Fruit fly (Drosophila melanogaster): ENCODE results near the gene kek5.

Gene kek5

DNA sequence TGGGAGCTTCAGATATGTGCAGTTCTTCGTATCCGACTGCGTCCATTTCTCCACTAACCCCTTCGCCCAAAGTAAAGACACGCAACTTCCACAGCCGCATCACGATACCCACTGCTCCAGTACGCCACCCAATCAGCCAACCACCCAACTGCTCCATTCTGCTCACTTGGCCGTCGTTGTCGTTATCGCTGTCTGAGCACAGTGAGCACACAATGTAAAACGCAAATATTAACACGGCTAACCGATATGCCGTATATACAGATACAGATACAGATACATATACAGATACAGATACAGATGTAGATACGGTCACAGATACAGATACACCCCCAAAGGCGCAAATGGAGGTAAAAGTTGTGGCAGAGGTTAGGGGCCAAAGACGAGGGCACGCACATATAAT is 22.5 kb downstream of the kek5 start:
- no peak for TF ChIP-seq noc (tag; optimal IDR thresholded peaks at IDR 0.05)

DNA sequence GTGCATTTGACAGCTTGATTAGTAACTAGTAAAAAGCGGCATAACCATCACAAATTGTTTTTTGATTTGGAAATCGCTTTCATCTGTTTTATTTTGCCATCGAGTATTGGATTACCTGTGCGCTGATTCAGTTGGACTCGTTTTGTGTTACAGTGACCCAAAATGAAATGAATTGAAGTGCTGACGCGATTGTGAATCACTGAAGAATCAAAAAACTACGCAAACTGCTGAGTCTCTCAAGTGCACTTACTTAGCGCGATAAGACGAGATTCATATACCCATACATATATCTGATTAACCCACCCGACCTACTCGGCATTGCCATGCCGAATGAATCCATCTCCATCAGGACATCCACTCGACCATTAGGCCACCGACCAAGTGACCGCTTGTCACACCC is 37.7 kb downstream of the kek5 start:
- TF ChIP-seq noc (tag; optimal IDR thresholded peaks at IDR 0.05), result no peak

DNA sequence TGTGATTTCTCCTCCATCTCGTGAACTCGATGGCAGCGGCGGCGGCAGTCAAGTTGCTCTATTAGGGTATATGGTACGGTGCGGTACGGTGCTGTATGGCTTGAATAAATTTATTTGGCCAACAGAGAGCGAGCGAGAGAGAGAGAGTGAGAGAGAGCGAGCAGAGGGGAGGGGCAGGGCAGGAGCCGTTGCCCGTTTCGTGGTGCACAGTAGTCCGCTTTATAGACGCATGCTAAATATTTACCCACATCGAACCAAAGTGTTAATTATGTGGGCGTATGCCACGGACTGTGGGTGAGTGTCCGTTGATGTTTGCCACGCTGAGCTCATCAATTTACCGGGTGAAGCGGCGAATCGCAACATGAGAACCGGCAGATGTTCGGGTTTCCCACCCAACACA is 43.7 kb downstream of the kek5 start:
- TF ChIP-seq noc (tag; optimal IDR thresholded peaks at IDR 0.05), result no peak

DNA sequence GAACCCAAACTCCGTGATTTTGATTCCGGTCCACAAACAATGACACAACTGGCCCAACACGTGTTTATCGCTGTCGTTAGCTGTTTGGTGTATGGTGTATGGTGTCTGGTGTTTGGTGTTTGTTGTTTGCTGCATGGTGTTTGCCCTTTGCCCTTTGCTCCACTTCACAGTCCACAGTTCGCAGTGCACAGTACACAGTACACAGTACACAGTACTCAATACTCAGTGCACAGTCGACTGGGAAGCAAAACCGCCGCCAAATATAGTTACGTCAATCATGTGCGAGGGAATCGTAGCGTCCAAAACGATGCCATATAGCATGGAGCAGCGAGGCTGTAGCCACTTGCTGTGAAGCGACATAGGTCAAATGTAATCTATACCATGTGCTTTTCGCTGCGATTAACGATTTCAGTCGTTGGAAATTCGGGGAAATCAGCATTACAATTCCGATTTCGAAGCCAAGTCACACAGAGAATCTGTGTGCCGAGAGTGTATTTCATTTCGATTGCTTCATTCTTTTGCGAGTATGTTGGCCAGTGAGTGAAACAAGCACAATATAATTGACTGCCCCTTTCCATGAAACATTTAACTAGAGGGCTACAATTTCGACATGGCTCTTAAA is 46.7 kb downstream of the kek5 start:
- TF ChIP-seq noc (tag; optimal IDR thresholded peaks at IDR 0.05), result no peak

DNA sequence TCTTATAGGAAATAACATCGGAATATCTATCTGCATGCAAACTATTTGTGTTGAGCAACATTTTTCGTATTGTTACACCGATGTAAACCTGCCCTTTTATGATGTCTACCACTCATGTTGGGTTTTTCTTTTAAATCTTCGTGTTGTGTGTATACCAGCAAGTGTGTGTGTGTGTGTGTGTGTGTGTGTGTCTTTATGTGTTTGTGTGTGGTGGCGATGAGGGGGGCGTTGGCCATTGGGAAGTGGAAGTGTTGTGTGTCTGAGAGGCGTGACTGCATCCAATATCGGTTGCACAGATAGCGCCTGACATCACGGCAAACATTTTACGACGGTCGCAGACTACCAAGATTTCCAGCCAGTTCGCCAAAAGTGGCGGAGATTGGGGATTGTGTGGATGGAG is 47.6 kb downstream of the kek5 start:
- no peak for TF ChIP-seq noc (tag; optimal IDR thresholded peaks at IDR 0.05)

DNA sequence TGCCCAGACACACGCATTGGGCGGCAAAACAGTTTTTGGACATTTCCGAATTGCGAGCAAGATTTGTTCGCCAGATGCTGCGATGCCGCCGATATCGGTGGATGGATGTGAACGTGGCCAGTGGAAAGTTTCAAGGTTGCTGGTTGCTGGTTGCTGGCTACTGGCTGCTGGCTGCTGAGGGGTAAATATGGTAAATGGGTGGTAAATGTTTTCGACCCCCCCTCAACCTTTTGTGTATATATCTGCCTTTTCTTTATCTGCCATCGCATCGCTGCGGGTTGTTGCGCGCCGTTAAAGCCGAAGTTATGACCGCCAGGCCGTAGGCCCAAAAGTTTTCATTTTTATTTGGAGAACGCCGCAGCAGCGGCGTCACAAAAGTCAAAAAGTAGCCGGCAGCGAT is 52.5 kb downstream of the kek5 start:
- TF ChIP-seq noc (tag; optimal IDR thresholded peaks at IDR 0.05), result no peak

DNA sequence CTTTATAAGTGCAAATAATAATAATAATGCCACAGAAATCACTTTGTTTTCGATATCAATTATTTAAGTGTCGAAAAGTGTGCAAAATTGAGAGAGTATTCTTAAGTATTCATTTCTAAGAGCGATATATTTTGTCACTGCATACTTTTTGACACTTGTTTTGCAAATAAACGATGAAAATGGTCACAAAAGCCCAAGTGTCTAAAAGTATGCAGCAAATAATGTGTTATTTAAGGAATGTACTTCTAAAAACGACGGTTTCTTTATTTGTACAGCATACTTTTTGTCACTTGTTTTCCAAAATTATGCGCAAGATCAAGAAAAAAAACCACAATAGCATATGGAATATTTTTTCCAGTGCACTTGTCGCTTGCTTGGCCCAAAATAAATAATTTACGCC is 62.2 kb downstream of the kek5 start:
- no peak for TF ChIP-seq noc (tag; optimal IDR thresholded peaks at IDR 0.05)

DNA sequence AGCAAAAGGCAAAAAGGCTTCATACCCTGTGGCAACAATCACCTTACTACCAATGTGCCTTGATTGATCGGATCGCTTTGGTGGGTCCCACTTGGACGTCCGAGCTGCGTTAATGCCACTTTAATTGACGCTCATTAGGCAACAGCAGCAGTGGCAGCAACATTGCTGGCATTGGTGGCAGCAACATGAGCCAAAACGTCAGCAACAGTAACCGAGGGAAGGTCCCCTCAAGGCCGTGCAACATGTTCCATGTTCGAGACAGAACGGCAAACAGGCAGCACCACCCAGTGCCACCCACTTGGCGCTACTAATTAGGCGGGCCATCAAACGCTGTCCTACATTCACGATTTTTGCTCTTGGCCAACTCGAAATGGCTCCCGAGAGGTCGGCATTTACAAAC is 67.3 kb downstream of the kek5 start:
- no peak for TF ChIP-seq noc (tag; optimal IDR thresholded peaks at IDR 0.05)

DNA sequence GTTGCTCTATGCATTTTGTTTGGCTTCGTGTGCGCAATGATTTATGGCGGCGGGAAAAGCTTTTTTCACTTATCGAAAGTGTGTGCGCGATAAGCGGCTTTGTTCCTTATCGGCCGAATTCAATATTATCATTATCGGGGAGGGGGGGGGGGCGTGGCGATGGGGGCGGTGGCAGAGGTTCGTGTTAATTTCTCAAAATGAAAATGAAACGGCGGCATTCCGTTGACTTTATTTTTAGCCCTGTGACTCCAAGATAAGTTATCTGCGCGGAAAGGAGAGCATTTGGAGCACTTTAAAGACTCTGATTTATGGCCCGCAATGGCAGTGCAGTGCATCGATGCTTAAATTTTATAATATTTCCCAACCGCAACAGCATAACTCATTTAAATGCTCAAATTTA is 68.9 kb downstream of the kek5 start:
- TF ChIP-seq noc (tag; optimal IDR thresholded peaks at IDR 0.05), result no peak

DNA sequence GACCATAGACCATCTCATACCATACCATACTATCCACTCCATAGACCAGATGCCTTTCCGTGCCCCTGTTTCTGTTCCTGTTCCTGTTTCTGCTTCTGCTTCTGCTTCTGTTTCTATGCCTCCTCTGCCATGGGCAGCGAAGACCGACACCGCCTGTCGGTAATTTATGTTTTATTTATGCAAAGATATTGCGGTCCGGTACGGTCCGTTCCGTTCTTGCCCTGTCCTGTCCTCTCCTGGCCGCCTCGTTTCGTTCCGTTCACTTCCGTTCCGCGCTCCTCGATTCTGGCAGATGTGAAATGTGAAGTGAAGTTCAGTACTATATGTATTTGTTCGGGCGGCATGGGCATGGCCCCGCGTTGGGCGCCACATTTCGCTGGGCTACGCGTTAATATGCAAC is 76.3 kb downstream of the kek5 start:
- TF ChIP-seq noc (tag; optimal IDR thresholded peaks at IDR 0.05), result no peak

DNA sequence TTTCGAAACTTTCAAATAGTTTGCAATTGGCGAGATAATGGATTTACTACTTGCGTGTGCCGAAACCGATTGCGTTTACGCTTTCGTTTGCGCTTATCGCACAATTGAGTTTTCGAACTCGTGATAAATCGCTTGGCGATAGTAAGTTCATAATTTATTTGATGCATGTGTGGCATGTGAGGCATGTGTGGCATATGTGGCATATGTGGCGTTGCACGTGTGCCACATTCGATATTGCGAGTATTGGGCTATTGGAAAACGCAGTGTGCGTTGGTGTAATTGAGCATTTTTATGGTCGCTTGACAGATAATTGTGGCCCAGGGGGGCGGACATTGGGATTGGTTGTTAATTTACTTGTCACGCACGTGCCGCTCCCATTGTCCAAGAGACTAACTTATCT is 80.8 kb downstream of the kek5 start:
- no peak for TF ChIP-seq noc (tag; optimal IDR thresholded peaks at IDR 0.05)

DNA sequence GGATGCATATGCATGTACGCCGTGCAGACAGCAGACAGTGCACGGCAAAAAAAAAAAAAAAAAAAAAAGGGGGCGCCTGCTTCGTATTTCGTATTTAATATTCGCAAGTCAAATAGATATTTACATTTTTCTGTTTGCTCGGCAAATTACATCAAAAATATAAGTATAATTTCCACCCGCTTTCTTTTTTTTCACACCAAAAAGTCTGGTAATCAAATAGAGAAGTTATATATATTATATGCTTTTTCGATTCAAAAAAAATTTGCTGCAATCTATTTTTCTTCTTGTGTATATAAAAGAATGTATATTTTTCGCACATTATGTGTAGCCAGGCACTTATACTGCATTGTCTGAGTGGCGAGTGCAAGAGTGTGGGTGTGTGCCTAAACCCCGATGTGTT is 95.3 kb downstream of the kek5 start:
- no peak for TF ChIP-seq noc (tag; optimal IDR thresholded peaks at IDR 0.05)

DNA sequence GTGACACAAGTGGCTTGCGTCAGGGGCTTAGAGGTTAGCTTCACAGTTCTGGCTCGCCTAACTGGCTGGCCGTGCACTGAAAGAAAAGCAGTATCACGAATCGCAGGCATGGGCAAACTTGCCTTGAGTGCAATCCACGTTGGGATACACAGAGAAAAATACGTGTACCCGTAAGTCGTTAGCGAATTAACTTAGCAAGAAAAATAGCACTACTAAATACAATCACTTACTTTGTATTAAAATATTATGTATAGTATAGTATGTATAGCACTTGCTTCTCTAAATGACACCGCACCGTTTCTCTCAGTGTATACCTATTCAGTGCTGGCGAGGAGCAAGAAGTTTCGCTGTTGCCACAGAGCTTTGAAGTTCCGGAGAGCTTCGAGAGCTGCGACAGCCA is 100.2 kb downstream of the kek5 start:
- TF ChIP-seq noc (tag; optimal IDR thresholded peaks at IDR 0.05), result no peak

DNA sequence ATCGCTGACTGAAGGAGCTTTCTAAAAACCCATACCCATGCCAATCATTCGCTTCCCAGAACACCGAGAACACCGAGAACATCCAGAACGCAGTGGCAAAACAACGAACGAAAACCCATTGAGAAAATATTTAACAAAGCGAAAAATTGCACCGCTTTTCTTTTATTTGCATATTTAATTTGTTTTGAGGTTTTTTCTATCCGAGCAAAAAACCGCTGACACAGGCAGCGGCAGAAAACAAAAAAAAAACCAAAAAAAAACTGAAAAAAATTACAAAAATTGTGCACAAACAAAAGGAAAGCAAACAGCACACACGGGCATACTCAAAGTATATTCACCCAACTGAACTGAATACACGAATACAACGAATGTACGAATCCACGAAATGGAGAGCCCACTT is 108.6 kb downstream of the kek5 start:
- no peak for TF ChIP-seq noc (tag; optimal IDR thresholded peaks at IDR 0.05)

DNA sequence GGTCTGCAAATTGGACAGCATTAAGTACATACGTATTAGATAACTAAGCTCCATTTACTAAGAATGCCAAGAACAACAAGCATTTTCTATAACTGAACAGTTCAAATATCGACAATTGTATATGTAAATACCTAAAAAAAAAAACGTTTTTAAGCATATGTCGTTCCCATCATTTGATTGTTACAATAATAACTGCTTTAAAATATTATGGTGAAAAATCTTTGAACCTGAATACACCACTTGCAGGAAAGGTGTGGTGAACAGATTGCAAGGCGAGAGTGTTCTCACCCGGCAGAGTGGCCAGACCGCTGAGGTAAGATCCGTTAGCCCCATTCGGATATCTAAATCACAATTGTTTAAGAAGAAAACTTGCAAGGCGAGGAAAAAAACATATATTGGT is 121.8 kb downstream of the kek5 start, which contains the start of gene narya:
Gene narya (plus strand): TSS at position 301 of the 400 bp plus-strand sequence.
- TF ChIP-seq noc (tag; optimal IDR thresholded peaks at IDR 0.05), result no peak

DNA sequence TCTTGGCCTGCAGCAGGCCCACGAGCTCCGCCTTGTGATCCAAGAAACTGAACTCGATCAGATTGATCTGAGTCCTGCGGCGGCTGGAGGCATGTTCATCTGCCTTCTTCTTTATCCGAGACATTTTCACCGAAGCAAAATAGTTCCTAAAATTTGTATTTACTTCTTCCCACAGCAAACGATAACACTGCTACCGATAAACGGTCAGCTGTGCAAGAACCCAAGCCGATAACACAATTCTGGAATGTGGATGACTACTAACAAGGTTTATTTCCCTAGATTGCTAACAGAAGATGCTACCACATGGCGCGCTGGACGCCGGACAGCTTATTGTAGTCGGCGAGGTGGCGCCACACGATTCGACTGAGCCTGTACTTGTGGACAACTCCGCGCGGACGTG is 126.2 kb downstream of the kek5 start, which contains the start of gene CG32533:
Gene CG32533 (minus strand): TSS at position 278 of the 400 bp plus-strand sequence.
- no peak for TF ChIP-seq noc (tag; optimal IDR thresholded peaks at IDR 0.05)

DNA sequence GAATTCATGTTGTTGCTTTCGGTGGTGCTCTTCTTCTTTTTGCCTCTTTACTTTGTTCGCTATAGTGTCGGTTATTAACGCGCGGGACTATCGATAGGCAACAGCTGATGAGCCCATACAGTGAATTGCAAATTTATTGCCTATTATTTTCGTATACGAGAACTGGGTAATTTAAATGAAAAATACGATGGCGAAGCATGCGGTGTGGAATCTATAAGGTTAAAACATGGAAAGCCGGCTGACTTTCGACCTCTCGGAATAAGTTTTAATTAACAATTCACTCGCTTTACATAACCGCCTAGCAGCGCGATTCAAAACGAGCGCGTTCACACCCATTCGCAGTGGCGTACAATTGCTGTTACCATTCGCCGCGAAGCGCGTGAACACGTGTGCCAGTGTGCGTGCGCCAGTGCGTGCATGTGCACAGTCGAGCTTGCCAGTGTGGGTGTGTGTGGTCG is 126.9 kb downstream of the kek5 start, which contains the start of the genes Naa15-16 and mRpS14:
Gene Naa15-16 (plus strand): TSS at position 116 of the 458 bp plus-strand sequence.
Gene mRpS14 (minus strand): TSS at position 370 of the 458 bp plus-strand sequence.
- TF ChIP-seq noc (tag; optimal IDR thresholded peaks at IDR 0.05), result no peak

DNA sequence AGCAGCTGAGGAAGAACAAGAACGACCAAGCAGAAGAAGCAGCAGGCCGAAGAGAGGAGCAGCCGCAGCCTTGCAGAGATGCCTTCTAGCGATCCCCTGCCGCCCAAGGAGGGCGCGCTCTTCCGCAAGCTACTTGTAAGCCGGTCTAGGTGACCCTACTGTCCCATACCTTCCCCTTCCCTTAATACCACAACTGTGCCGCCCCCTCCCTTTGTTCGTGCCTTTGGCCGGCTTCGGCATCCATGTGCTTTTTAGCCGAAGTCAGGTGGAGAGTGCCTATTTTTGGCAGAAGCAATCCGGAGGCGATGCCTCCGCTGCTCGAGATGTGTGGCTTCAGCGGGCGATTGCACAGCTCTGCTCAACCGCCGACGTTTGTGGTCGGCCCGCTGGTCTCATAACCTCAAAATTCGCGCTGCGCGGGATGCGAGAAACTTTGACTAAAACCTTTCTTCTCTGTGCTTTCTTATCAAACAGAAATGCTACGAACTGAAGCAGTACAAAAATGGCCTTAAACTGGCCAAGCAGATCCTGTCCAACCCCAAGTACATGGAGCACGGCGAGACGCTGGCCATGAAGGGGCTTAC is 127.7 kb downstream of the kek5 start:
- TF ChIP-seq noc (tag; optimal IDR thresholded peaks at IDR 0.05), result no peak
